Worm (Caenorhabditis elegans) whole organism, L2 larva: ENCODE results near the gene str-38.

Source experiments
- F13H6.1 ChIP-seq: sonication (generic microtip); optimal IDR thresholded peaks from 2 replicates; lab custom pipeline; 2016; ENCODE audit warnings: missing genetic modification characterization, missing compliant biosample characterization
- Y55F3AM.14 ChIP-seq: fragments of 200-800 bp; sonication (Bioruptor generic); optimal IDR thresholded peaks from 2 replicates; lab custom pipeline; 2018; ENCODE audit warnings: mild to moderate bottlenecking, missing genetic modification characterization, missing compliant biosample characterization
- ZK546.5 ChIP-seq: sonication (generic microtip); optimal IDR thresholded peaks from 2 replicates; lab custom pipeline; 2017; ENCODE audit warnings: missing biosample characterization, missing genetic modification characterization
- alr-1 ChIP-seq: fragments of 150-350 bp; optimal IDR thresholded peaks from 2 replicates; lab custom pipeline; 2014; ENCODE audit warnings: missing biosample characterization, missing genetic modification characterization
- blmp-1 ChIP-seq: sonication (generic microtip); optimal IDR thresholded peaks from 2 replicates; lab custom pipeline; 2017; ENCODE audit warnings: missing genetic modification characterization, mild to moderate bottlenecking, missing compliant biosample characterization, antibody characterized with exemption, moderate library complexity; ENCODE audit not compliant: insufficient read depth
- ceh-16 ChIP-seq: fragments of 150-350 bp; optimal IDR thresholded peaks from 2 replicates; lab custom pipeline; 2014; ENCODE audit warnings: missing biosample characterization, missing genetic modification characterization
- ceh-82 ChIP-seq: fragments of 150-350 bp; optimal IDR thresholded peaks from 2 replicates; lab custom pipeline; 2014; ENCODE audit warnings: missing biosample characterization, missing genetic modification characterization
- crh-2 ChIP-seq: sonication (generic microtip); optimal IDR thresholded peaks from 2 replicates; lab custom pipeline; 2017; ENCODE audit warnings: missing biosample characterization, missing genetic modification characterization
- dmd-4 ChIP-seq: sonication (generic microtip); optimal IDR thresholded peaks from 2 replicates; lab custom pipeline; 2017; ENCODE audit warnings: missing biosample characterization, missing genetic modification characterization
- egl-27 ChIP-seq: sonication (generic microtip); optimal IDR thresholded peaks from 3 replicates; lab custom pipeline; 2017; ENCODE audit warnings: missing biosample characterization, missing genetic modification reagents, missing genetic modification characterization
- elt-1 ChIP-seq: fragments of 150-350 bp; optimal IDR thresholded peaks from 2 replicates; lab custom pipeline; 2014; ENCODE audit warnings: missing biosample characterization, missing genetic modification characterization
- fos-1 ChIP-seq: fragments of 150-350 bp; optimal IDR thresholded peaks from 2 replicates; lab custom pipeline; 2014; ENCODE audit warnings: missing biosample characterization, missing genetic modification characterization
- gmeb-1 ChIP-seq: fragments of 150-350 bp; optimal IDR thresholded peaks from 2 replicates; lab custom pipeline; 2014; ENCODE audit warnings: missing biosample characterization, missing genetic modification characterization
- lin-13 ChIP-seq: fragments of 150-350 bp; optimal IDR thresholded peaks from 2 replicates; lab custom pipeline; 2014; ENCODE audit warnings: missing biosample characterization, missing genetic modification reagents, missing genetic modification characterization
- lin-39 ChIP-seq: fragments of 150-350 bp; optimal IDR thresholded peaks from 2 replicates; lab custom pipeline; 2014; ENCODE audit warnings: missing biosample characterization, missing genetic modification reagents, missing genetic modification characterization
- lsy-2 ChIP-seq, 2 experiments: fragments of 150-350 bp in 1 of 2; sonication (generic microtip) in 1 of 2; optimal IDR thresholded peaks; 2 replicates each; lab custom pipeline; 2014 to 2017; ENCODE audit warnings: missing biosample characterization in 2 of 2, missing genetic modification characterization in 2 of 2
- mbf-1 ChIP-seq: sonication (generic microtip); optimal IDR thresholded peaks from 2 replicates; lab custom pipeline; 2017; ENCODE audit warnings: missing biosample characterization, missing genetic modification characterization
- nhr-11 ChIP-seq: fragments of 150-350 bp; optimal IDR thresholded peaks from 2 replicates; lab custom pipeline; 2014; ENCODE audit warnings: missing biosample characterization, missing genetic modification characterization
- nhr-12 ChIP-seq: fragments of 150-350 bp; optimal IDR thresholded peaks from 2 replicates; lab custom pipeline; 2014; ENCODE audit warnings: missing biosample characterization, missing genetic modification characterization
- nhr-129 ChIP-seq: fragments of 150-350 bp; optimal IDR thresholded peaks from 2 replicates; lab custom pipeline; 2014; ENCODE audit warnings: missing biosample characterization, missing genetic modification characterization
- nhr-21 ChIP-seq: fragments of 150-350 bp; optimal IDR thresholded peaks from 2 replicates; lab custom pipeline; 2014; ENCODE audit warnings: missing biosample characterization, missing genetic modification characterization
- nhr-23 ChIP-seq: fragments of 150-350 bp; optimal IDR thresholded peaks from 2 replicates; lab custom pipeline; 2014; ENCODE audit warnings: missing biosample characterization, missing genetic modification reagents, missing genetic modification characterization
- nhr-237 ChIP-seq: fragments of 150-350 bp; optimal IDR thresholded peaks from 2 replicates; lab custom pipeline; 2014; ENCODE audit warnings: missing biosample characterization, missing genetic modification characterization
- nhr-25 ChIP-seq: fragments of 150-350 bp; sonication (generic microtip); optimal IDR thresholded peaks from 3 replicates; lab custom pipeline; 2014; ENCODE audit warnings: missing biosample characterization, missing genetic modification characterization
- peb-1 ChIP-seq: fragments of 150-350 bp; optimal IDR thresholded peaks from 2 replicates; lab custom pipeline; 2014; ENCODE audit warnings: missing biosample characterization, missing genetic modification characterization
- sem-4 ChIP-seq: fragments of 150-350 bp; optimal IDR thresholded peaks from 2 replicates; lab custom pipeline; 2014; ENCODE audit warnings: missing biosample characterization, missing genetic modification reagents, missing genetic modification characterization
- sma-3 ChIP-seq: sonication (generic microtip); optimal IDR thresholded peaks from 2 replicates; lab custom pipeline; 2016; ENCODE audit warnings: missing genetic modification reagents, missing genetic modification characterization, missing compliant biosample characterization
- sma-9 ChIP-seq, 2 experiments: fragments of 150-350 bp in 1 of 2; sonication (generic microtip) in 1 of 2; optimal IDR thresholded peaks; 2 replicates each; lab custom pipeline; 2014 to 2016; ENCODE audit warnings: missing genetic modification characterization in 2 of 2, mild to moderate bottlenecking in 1 of 2, missing biosample characterization in 1 of 2, missing compliant biosample characterization in 1 of 2, missing genetic modification reagents in 1 of 2, moderate library complexity in 1 of 2
- snpc-4 ChIP-seq: fragments of 150-350 bp; optimal IDR thresholded peaks from 2 replicates; lab custom pipeline; 2014; ENCODE audit warnings: missing biosample characterization, missing genetic modification characterization
- unc-39 ChIP-seq: fragments of 150-350 bp; optimal IDR thresholded peaks from 2 replicates; lab custom pipeline; 2014; ENCODE audit warnings: missing biosample characterization, missing genetic modification characterization
- unc-55 ChIP-seq: fragments of 150-350 bp; sonication (generic microtip); optimal IDR thresholded peaks from 3 replicates; lab custom pipeline; 2014; ENCODE audit warnings: missing biosample characterization, missing genetic modification reagents, missing genetic modification characterization
- zag-1 ChIP-seq: fragments of 150-350 bp; optimal IDR thresholded peaks from 2 replicates; lab custom pipeline; 2014; ENCODE audit warnings: missing biosample characterization, missing genetic modification characterization
- ztf-11 ChIP-seq: sonication (generic microtip); optimal IDR thresholded peaks from 2 replicates; lab custom pipeline; 2017; ENCODE audit warnings: missing biosample characterization, missing genetic modification characterization

str-38 gene

ce11 chrV:15711898-15712297, 20.2 kb downstream of the str-38 start, which contains the start of gene str-101:
TSS of gene str-101 (minus strand) at chrV:15711998.
- no peak for TF ChIP-seq snpc-4 (tag; lab: Kevin White, UChicago)
- TF ChIP-seq F13H6.1, result no peak
- no peak for TF ChIP-seq nhr-11 (tag; lab: Kevin White, UChicago)
- no peak for TF ChIP-seq nhr-237 (tag; lab: Kevin White, UChicago)
- TF ChIP-seq unc-55 (GFP tag; lab: Kevin White, UChicago), result no peak
- TF ChIP-seq sem-4, result no peak
- TF ChIP-seq alr-1 (tag; lab: Kevin White, UChicago), result no peak
- no peak for TF ChIP-seq nhr-21
- no peak for TF ChIP-seq nhr-129 (tag; lab: Kevin White, UChicago)
- TF ChIP-seq lin-13 (GFP tag; lab: Kevin White, UChicago), result no peak
- TF ChIP-seq zag-1, result no peak
- no peak for TF ChIP-seq crh-2 (tag; lab: Kevin White, UChicago)
- no peak for TF ChIP-seq lsy-2 (tag; optimal IDR thresholded peaks at IDR 0.05; lab: Kevin White, UChicago)
- TF ChIP-seq ztf-11 (tag; lab: Kevin White, UChicago), result no peak
- TF ChIP-seq ZK546.5, result no peak
- no peak for TF ChIP-seq ceh-16 (tag; lab: Kevin White, UChicago)
- TF ChIP-seq Y55F3AM.14 (GFP tag; lab: Kevin White, UChicago), result no peak
- TF ChIP-seq sma-9 (GFP tag; optimal IDR thresholded peaks at IDR 0.05; lab: Kevin White, UChicago), result no peak
- no peak for TF ChIP-seq sma-9 (tag; optimal IDR thresholded peaks at IDR 0.05; lab: Kevin White, UChicago)
- TF ChIP-seq unc-39, result no peak

DNA sequence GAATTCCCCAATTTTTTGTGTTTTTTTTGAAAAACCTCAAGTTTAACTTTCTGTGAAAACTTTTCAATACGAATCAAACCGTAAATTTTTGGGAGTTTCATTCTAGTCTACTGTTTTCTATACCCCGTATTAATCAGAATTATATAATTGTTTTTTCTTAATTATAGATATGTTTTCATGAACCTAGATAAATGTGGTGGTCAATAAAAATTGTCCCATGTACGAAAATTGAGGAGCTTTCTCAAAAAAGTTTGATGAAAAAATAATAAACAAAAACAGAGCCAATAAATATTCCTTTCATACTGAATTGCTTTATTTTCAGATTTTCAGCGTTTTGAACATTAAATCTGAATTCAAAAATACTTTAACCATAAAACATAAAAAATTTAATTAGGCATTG, 21.7 kb downstream of the str-38 start, which contains the start of gene Y6E2A.1:
TSS of gene Y6E2A.1 (minus strand) at position 101 of the 400 bp plus-strand sequence.
- no peak for TF ChIP-seq nhr-12 (tag; lab: Kevin White, UChicago)
- no peak for TF ChIP-seq unc-55 (GFP tag; lab: Kevin White, UChicago)
- TF ChIP-seq F13H6.1, result no peak
- no peak for TF ChIP-seq gmeb-1 (tag; lab: Kevin White, UChicago)
- no peak for TF ChIP-seq blmp-1

DNA sequence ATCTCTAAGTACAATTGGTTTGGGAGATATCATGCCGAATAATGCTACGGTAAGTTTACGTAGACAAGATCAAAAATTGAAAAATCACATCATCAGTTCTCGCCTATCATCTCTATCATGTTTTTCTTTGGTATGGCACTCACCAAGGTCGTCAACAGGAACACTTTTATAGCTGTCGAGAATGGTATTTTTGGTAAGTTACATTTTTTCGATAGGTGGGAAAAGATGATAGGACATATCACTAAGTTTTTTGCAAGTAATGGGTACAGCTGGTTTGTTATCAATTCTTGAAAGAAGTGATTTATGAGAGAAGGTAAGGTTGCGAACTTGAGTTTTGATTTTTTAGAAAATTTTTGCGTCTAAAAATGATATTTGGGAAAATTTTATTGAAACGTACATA, 24.1 kb downstream of the str-38 start:
- TF ChIP-seq sma-3 (GFP tag; lab: Kevin White, UChicago) (peak; percentile 46), fos-1 (tag; lab: Kevin White, UChicago) (no peak), nhr-21 (peak; percentile 13), ZK546.5 (no peak), nhr-129 (tag; lab: Kevin White, UChicago) (peak; percentile 6), gmeb-1 (tag; lab: Kevin White, UChicago) (no peak), crh-2 (tag; lab: Kevin White, UChicago) (peak; percentile 36), F13H6.1 (no peak), egl-27 (peak; percentile 20), nhr-25 (tag; lab: Kevin White, UChicago) (peak; percentile 67), sma-9 (GFP tag; optimal IDR thresholded peaks at IDR 0.05; lab: Kevin White, UChicago) (peak; percentile 85), sma-9 (tag; optimal IDR thresholded peaks at IDR 0.05; lab: Kevin White, UChicago) (no peak)

DNA sequence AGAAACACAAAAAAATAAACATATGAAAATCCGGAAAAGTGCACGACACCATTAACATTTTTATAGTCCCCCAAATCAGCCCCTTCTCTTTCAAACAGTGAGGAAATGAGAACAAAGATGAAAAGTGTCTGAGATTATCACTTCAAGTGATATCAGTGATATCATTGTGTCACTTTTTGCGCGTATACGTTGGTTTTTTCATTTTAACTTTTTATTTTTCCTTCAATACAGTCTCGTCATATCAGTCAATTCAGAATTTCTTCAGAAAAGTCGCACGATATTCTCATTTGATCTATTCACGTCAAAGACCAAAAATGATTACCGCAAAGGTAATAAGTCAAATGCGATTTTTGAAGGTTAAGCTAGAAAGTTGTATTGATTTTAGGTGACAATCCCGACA, 27.4 kb downstream of the str-38 start, which contains the start of gene twk-34:
TSS of gene twk-34 (plus strand) at position 216 of the 400 bp plus-strand sequence.
- TF ChIP-seq dmd-4 (tag; lab: Kevin White, UChicago) (no peak), ceh-82 (tag; lab: Kevin White, UChicago) (no peak), nhr-12 (tag; lab: Kevin White, UChicago) (no peak), sma-9 (GFP tag; optimal IDR thresholded peaks at IDR 0.05; lab: Kevin White, UChicago) (no peak), sma-9 (tag; optimal IDR thresholded peaks at IDR 0.05; lab: Kevin White, UChicago) (no peak), crh-2 (tag; lab: Kevin White, UChicago) (no peak), nhr-23 (tag; lab: Kevin White, UChicago) (no peak)

- no peak for TF ChIP-seq elt-1
- TF ChIP-seq nhr-237 (tag; lab: Kevin White, UChicago), result no peak
Measured at ce11 chrV:15702263-15702662, 29.8 kb downstream of the str-38 start, which contains the start of gene nhr-53. TSS of gene nhr-53 (minus strand) at chrV:15702363.

DNA sequence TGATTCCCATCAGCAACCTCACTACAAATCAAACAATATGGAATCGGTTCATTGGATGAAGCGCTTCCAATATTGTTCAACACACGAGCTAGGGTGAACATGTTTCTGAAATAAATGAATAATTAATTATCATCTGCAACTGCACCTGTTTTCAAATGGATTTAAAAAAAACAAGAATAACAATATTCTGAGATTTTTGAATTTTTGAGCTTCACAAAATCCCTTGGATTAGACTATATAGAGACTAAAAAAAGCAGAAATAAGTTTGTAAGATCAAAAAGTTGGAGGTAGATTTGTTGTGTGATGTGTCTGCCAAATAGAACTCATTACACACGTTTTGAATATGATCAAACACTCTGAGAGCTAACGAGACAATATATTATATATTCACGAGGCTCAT, 32.3 kb downstream of the str-38 start, which contains the start of gene nhr-199:
TSS of gene nhr-199 (minus strand) at position 101 of the 400 bp plus-strand sequence.
- TF ChIP-seq gmeb-1 (tag; lab: Kevin White, UChicago) (no peak), lin-39 (no peak), ceh-16 (tag; lab: Kevin White, UChicago) (no peak), zag-1 (no peak), mbf-1 (tag; lab: Kevin White, UChicago) (no peak), sma-3 (GFP tag; lab: Kevin White, UChicago) (no peak), Y55F3AM.14 (GFP tag; lab: Kevin White, UChicago) (no peak), peb-1 (tag; lab: Kevin White, UChicago) (no peak)
